Fruit fly (Drosophila melanogaster): ENCODE results near the gene xmas.

The xmas gene

DNA sequence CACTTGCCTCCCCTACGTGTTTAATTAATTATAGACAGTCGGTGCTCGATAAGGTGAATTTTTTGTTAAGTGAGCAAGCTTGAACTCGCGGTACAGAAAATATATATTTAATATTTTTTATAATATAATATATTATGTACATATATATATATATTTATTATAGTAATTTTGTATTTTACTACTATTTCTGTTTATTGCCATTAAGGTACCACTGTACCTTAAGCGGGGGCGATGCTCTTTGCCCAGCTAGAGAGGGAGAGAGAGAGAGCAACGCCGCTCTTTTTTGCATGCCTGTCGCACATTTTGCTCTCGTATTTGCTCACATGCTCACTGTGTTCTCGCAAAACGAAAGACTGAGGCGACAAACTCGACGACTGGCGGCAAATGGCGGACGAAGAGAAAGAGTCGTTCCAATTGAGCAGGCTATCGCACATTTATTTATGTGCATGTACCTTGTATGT lies 11.4 kb upstream of the xmas start (continued):
- TF ChIP-seq Eip78C (GFP tag): peak; percentile 74
- peak; percentile 89 for TF ChIP-seq CG15336 (GFP tag; IDR thresholded peaks at IDR 0.05)
- TF ChIP-seq ss (GFP tag; optimal IDR thresholded peaks at IDR 0.05): peak; percentile 70 to 77
- TF ChIP-seq lz (GFP tag; optimal IDR thresholded peaks at IDR 0.05): peak; percentile 27
- peak; percentile 8 for TF ChIP-seq CG8319 (GFP tag; optimal IDR thresholded peaks at IDR 0.05)
- TF ChIP-seq Ets21C (GFP tag; optimal IDR thresholded peaks at IDR 0.05): no peak
- TF ChIP-seq CG6792 (GFP tag; optimal IDR thresholded peaks at IDR 0.05): peak; percentile 49
- TF ChIP-seq Smox (GFP tag; optimal IDR thresholded peaks at IDR 0.05): no peak
- no peak for TF ChIP-seq Hr38 (GFP tag; optimal IDR thresholded peaks at IDR 0.05)
- TF ChIP-seq CG34406 (GFP tag; optimal IDR thresholded peaks at IDR 0.05): peak; percentile 61
- TF ChIP-seq CG3919 (GFP tag; optimal IDR thresholded peaks at IDR 0.05): peak; percentile 59
- peak; percentile 28 for TF ChIP-seq CG1621 (tag; optimal IDR thresholded peaks at IDR 0.05)
- peak; percentile 84 for TF ChIP-seq CG32006 (GFP tag; optimal IDR thresholded peaks at IDR 0.05)

DNA sequence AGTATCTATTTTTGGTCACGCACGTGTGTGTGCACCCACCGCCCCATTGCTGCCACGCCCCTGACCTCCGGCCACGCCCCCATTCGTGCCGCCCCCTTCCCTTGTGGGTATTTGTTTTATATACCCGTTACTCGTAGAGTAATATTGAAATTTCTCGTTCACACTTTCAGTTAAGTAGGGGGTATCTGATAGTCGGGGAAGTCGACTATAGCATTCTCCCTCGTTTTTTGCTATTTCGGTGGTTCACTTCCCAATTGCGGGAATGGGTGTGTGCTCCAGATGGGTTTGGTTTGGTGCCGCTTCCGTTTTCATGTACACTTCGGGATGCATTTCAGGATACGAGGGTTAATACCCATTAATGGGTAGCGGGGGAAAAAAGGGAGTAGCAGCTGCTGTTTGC lies 8.2 kb upstream of the xmas start:
- TF ChIP-seq Eip78C (GFP tag): no peak
- no peak for TF ChIP-seq Eip93F (GFP tag; optimal IDR thresholded peaks at IDR 0.05)

- TF ChIP-seq Sox102F (GFP tag; optimal IDR thresholded peaks at IDR 0.05): no peak
- peak; percentile 61 for TF ChIP-seq svp (GFP tag)
- no peak for TF ChIP-seq Hr38 (GFP tag; optimal IDR thresholded peaks at IDR 0.05)
These were observed 3.4 kb upstream of the xmas start for dm6 chrX:17162446-17163013.

- TF ChIP-seq Lpt (GFP tag; optimal IDR thresholded peaks at IDR 0.05) (no peak), CG6808 (GFP tag; optimal IDR thresholded peaks at IDR 0.05) (peak; percentile 35), svp (GFP tag) (no peak), CG16779 (tag; optimal IDR thresholded peaks at IDR 0.05) (no peak), Eip93F (GFP tag; optimal IDR thresholded peaks at IDR 0.05) (no peak), CG9139 (GFP tag; optimal IDR thresholded peaks at IDR 0.05) (no peak), topi (GFP tag; optimal IDR thresholded peaks at IDR 0.05) (no peak), Hr39 (GFP tag; optimal IDR thresholded peaks at IDR 0.05) (no peak), Eip78C (GFP tag) (peak; percentile 51), fd59A (GFP tag; optimal IDR thresholded peaks at IDR 0.05) (no peak), dsx (GFP tag; optimal IDR thresholded peaks at IDR 0.05; ENCODE audit: poor library complexity, severe bottlenecking) (peak; percentile 59), CG11902 (GFP tag; optimal IDR thresholded peaks at IDR 0.05) (no peak), lz (GFP tag; optimal IDR thresholded peaks at IDR 0.05) (no peak), ss (GFP tag; optimal IDR thresholded peaks at IDR 0.05) (peak in 1 of 2 experiments; percentile 32), acj6 (GFP tag; optimal IDR thresholded peaks at IDR 0.05) (no peak), pdm3 (GFP tag; optimal IDR thresholded peaks at IDR 0.05) (no peak), CG3032 (tag; optimal IDR thresholded peaks at IDR 0.05) (no peak), CG11294 (GFP tag; IDR thresholded peaks at IDR 0.05) (no peak), CG10669 (GFP tag; optimal IDR thresholded peaks at IDR 0.05) (no peak), achi (GFP tag; optimal IDR thresholded peaks at IDR 0.05) (no peak), CG8119 (GFP tag; IDR thresholded peaks at IDR 0.05) (0 out of 3 replicates have a peak, but pooled peaks have one; percentile 14), fkh (GFP tag; optimal IDR thresholded peaks at IDR 0.05) (peak; percentile 67), CG34406 (GFP tag; optimal IDR thresholded peaks at IDR 0.05) (no peak), Eip75B (GFP tag; optimal IDR thresholded peaks at IDR 0.05) (no peak), CG15336 (GFP tag; IDR thresholded peaks at IDR 0.05) (peak; percentile 12; the same call in 1 of the 2 replicates), CG3919 (GFP tag; optimal IDR thresholded peaks at IDR 0.05) (no peak), esn (GFP tag; optimal IDR thresholded peaks at IDR 0.05) (no peak), Hr4 (GFP tag; optimal IDR thresholded peaks at IDR 0.05) (no peak), CG6792 (GFP tag; optimal IDR thresholded peaks at IDR 0.05) (no peak), spab (GFP tag; optimal IDR thresholded peaks at IDR 0.05) (no peak)
These were observed 1.4 kb upstream of the xmas start for dm6 chrX:17160396-17161040.

All from whole organism, prepupa.